Worm (Caenorhabditis elegans): Measurements from ENCODE around the gene C27B7.2.

DNA sequence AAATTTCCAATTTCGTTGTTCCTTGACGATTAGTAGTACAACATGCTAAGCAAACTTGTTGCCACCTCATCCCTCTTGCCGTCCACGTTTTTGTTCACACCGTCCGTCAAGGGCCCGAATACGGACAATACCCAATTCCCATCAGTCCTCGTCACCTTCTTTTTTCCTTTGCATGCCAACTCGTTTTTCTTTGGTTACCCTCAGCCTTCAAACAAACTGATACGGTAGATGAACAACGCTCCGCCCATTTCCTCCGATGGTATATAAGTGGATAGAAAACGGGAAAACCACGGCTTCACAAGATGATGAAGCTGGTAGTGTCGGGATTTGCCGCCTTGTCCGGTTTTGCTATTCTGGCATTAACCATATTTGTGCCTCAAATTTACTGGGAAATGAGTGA lies 44.7 kb upstream of the C27B7.2 start, which contains the start of gene col-118:
- TF ChIP-seq him-1 (tag; optimal IDR thresholded peaks at IDR 0.05) = no peak
- no peak for TF ChIP-seq dao-5 (tag; optimal IDR thresholded peaks at IDR 0.05)

Data from whole organism, L4/young adult.